Worm (Caenorhabditis elegans) whole organism, L3 larva: ENCODE measurements around the gene cgp-1.

Experiments
- R02D3.7 ChIP-seq: fragments of 150-350 bp; optimal IDR thresholded peaks from 2 replicates; lab custom pipeline; 2014; ENCODE audit warnings: missing biosample characterization, missing genetic modification characterization
- ceh-16 ChIP-seq: sonication (generic microtip); optimal IDR thresholded peaks from 2 replicates; lab custom pipeline; 2017; ENCODE audit warnings: missing biosample characterization, missing genetic modification characterization
- ceh-28 ChIP-seq: fragments of 150-350 bp; optimal IDR thresholded peaks from 2 replicates; lab custom pipeline; 2014; ENCODE audit warnings: missing biosample characterization, missing genetic modification reagents, missing genetic modification characterization
- ceh-82 ChIP-seq: fragments of 150-350 bp; optimal IDR thresholded peaks from 2 replicates; lab custom pipeline; 2014; ENCODE audit warnings: missing biosample characterization, missing genetic modification characterization
- daf-12 ChIP-seq: fragments of 150-350 bp; optimal IDR thresholded peaks from 2 replicates; lab custom pipeline; 2014; ENCODE audit warnings: missing biosample characterization, missing genetic modification reagents, missing genetic modification characterization
- egl-27 ChIP-seq: sonication (generic microtip); optimal IDR thresholded peaks from 4 replicates; lab custom pipeline; 2017; ENCODE audit warnings: missing biosample characterization, missing genetic modification reagents, missing genetic modification characterization
- egl-5 ChIP-seq: fragments of 150-350 bp; optimal IDR thresholded peaks from 2 replicates; lab custom pipeline; 2017; ENCODE audit warnings: missing biosample characterization, missing genetic modification reagents, missing genetic modification characterization, inconsistent platforms
- elt-1 ChIP-seq: fragments of 150-350 bp; optimal IDR thresholded peaks from 2 replicates; lab custom pipeline; 2014; ENCODE audit warnings: missing biosample characterization, missing genetic modification characterization
- elt-3 ChIP-seq, 3 experiments: fragments of 150-350 bp in 1 of 3; sonication (generic microtip) in 2 of 3; optimal IDR thresholded peaks; 2 replicates in 2 of 3; 4 replicates in 1 of 3; lab custom pipeline; 2014 to 2017; ENCODE audit warnings: missing biosample characterization in 3 of 3, missing genetic modification characterization in 3 of 3
- fkh-10 ChIP-seq: sonication (generic microtip); optimal IDR thresholded peaks from 2 replicates; lab custom pipeline; 2017; ENCODE audit warnings: missing biosample characterization, missing genetic modification reagents, missing genetic modification characterization
- fkh-2 ChIP-seq: fragments of 150-350 bp; optimal IDR thresholded peaks from 2 replicates; lab custom pipeline; 2014; ENCODE audit warnings: missing biosample characterization, missing genetic modification reagents, missing genetic modification characterization
- fos-1 ChIP-seq: fragments of 150-350 bp; optimal IDR thresholded peaks from 2 replicates; lab custom pipeline; 2014; ENCODE audit warnings: missing biosample characterization, missing genetic modification characterization
- hmg-11 ChIP-seq: sonication (generic microtip); optimal IDR thresholded peaks from 2 replicates; lab custom pipeline; 2016; ENCODE audit warnings: missing genetic modification characterization, missing compliant biosample characterization
- lin-15B ChIP-seq: fragments of 150-350 bp; optimal IDR thresholded peaks from 2 replicates; lab custom pipeline; 2014; ENCODE audit warnings: missing biosample characterization, missing genetic modification characterization
- lin-39 ChIP-seq: fragments of 150-350 bp; optimal IDR thresholded peaks from 2 replicates; lab custom pipeline; 2018; ENCODE audit warnings: missing biosample characterization, missing genetic modification reagents, missing genetic modification characterization
- lsy-12 ChIP-seq: sonication (generic microtip); optimal IDR thresholded peaks from 2 replicates; lab custom pipeline; 2016; ENCODE audit warnings: mild to moderate bottlenecking, missing genetic modification characterization, missing compliant biosample characterization
- mdl-1 ChIP-seq: fragments of 150-350 bp; optimal IDR thresholded peaks from 2 replicates; lab custom pipeline; 2014; ENCODE audit warnings: missing biosample characterization, missing genetic modification characterization
- nfya-1 ChIP-seq: sonication (generic microtip); optimal IDR thresholded peaks from 2 replicates; lab custom pipeline; 2017; ENCODE audit warnings: missing genetic modification characterization, mild to moderate bottlenecking, missing compliant biosample characterization, antibody characterized with exemption, moderate library complexity; ENCODE audit not compliant: insufficient read depth
- nhr-12 ChIP-seq: fragments of 150-350 bp; optimal IDR thresholded peaks from 2 replicates; lab custom pipeline; 2014; ENCODE audit warnings: missing biosample characterization, missing genetic modification characterization
- nhr-23 ChIP-seq: fragments of 150-350 bp; optimal IDR thresholded peaks from 2 replicates; lab custom pipeline; 2014; ENCODE audit warnings: missing biosample characterization, missing genetic modification reagents, missing genetic modification characterization
- nhr-237 ChIP-seq: fragments of 150-350 bp; optimal IDR thresholded peaks from 2 replicates; lab custom pipeline; 2014; ENCODE audit warnings: missing biosample characterization, missing genetic modification characterization
- nhr-25 ChIP-seq: sonication (generic microtip); optimal IDR thresholded peaks from 2 replicates; lab custom pipeline; 2017; ENCODE audit warnings: missing biosample characterization, missing genetic modification characterization
- nhr-28 ChIP-seq: fragments of 150-350 bp; optimal IDR thresholded peaks from 2 replicates; lab custom pipeline; 2014; ENCODE audit warnings: missing biosample characterization, missing genetic modification characterization
- nhr-43 ChIP-seq: sonication (generic microtip); optimal IDR thresholded peaks from 2 replicates; lab custom pipeline; 2016; ENCODE audit warnings: mild to moderate bottlenecking, missing genetic modification characterization, missing compliant biosample characterization; ENCODE audit not compliant: poor library complexity, severe bottlenecking
- nhr-67 ChIP-seq: fragments of 150-350 bp; optimal IDR thresholded peaks from 2 replicates; lab custom pipeline; 2014; ENCODE audit warnings: missing biosample characterization, missing genetic modification characterization
- nhr-77 ChIP-seq: fragments of 150-350 bp; optimal IDR thresholded peaks from 2 replicates; lab custom pipeline; 2014; ENCODE audit warnings: missing biosample characterization, missing genetic modification characterization
- pqm-1 ChIP-seq: fragments of 150-350 bp; optimal IDR thresholded peaks from 2 replicates; lab custom pipeline; 2017; ENCODE audit warnings: missing biosample characterization, missing genetic modification characterization, inconsistent platforms
- sea-2 ChIP-seq: fragments of 150-350 bp; sonication (generic microtip); optimal IDR thresholded peaks from 4 replicates; lab custom pipeline; 2014; ENCODE audit warnings: missing biosample characterization, missing genetic modification reagents, missing genetic modification characterization
- skn-1 ChIP-seq: fragments of 150-350 bp; optimal IDR thresholded peaks from 2 replicates; lab custom pipeline; 2014; ENCODE audit warnings: missing biosample characterization, missing genetic modification characterization
- snpc-4 ChIP-seq: fragments of 150-350 bp; optimal IDR thresholded peaks from 2 replicates; lab custom pipeline; 2014; ENCODE audit warnings: missing biosample characterization, missing genetic modification characterization
- unc-39 ChIP-seq: sonication (generic microtip); optimal IDR thresholded peaks from 4 replicates; lab custom pipeline; 2017; ENCODE audit warnings: missing biosample characterization, missing genetic modification characterization
- zag-1 ChIP-seq: fragments of 150-350 bp; optimal IDR thresholded peaks from 2 replicates; lab custom pipeline; 2014; ENCODE audit warnings: missing biosample characterization, missing genetic modification characterization
- ztf-4 ChIP-seq: fragments of 150-350 bp; optimal IDR thresholded peaks from 2 replicates; lab custom pipeline; 2014; ENCODE audit warnings: missing biosample characterization, missing genetic modification characterization

Gene cgp-1

DNA sequence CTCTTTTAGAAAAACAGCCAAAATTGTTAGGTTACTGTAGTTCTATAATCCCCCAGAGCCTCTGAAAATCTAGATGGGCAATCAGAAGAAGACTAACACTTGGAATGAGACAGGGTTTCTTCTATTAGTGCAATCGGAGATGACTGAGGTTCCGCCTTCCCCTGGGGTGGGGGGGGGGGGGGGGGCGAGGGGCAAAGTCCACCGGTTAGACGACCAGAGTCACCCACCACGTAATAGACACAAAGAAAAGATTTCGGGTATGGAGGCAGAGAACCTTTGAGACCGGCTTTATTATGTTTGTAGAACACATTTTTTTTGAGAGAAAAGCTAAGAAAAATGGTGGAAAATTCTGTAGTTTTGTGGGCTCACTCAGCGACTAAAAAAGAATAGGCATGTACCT is 29.6 kb upstream of the cgp-1 start:
- TF ChIP-seq lsy-12 (tag; lab: Kevin White, UChicago) (no peak), ceh-82 (no peak), hmg-11 (peak; percentile 31), nhr-43 (no peak)
- TF ChIP-seq, all 47 proteins: peak for 1

ce11 chrV:151310-151709 is 28.7 kb upstream of the cgp-1 start, which contains the start of gene W03F9.4:
TSS of gene W03F9.4 (minus strand) at chrV:151388.
- TF ChIP-seq snpc-4, result no peak
- no peak for TF ChIP-seq ceh-28 (tag; lab: Kevin White, UChicago)
- no peak for TF ChIP-seq elt-1 (tag; lab: Kevin White, UChicago)
- no peak for TF ChIP-seq mdl-1 (tag; lab: Kevin White, UChicago)
- peak; percentile 45 for TF ChIP-seq pqm-1 (tag; lab: Kevin White, UChicago)
- TF ChIP-seq ceh-82, result no peak
- no peak for TF ChIP-seq elt-3 (tag; optimal IDR thresholded peaks at IDR 0.05; lab: Kevin White, UChicago)

- TF ChIP-seq nhr-25 (no peak), lin-39 (tag; lab: Kevin White, UChicago) (no peak), ztf-4 (tag; lab: Kevin White, UChicago) (no peak), egl-27 (tag; lab: Kevin White, UChicago) (no peak), nhr-67 (tag; lab: Kevin White, UChicago) (no peak), nhr-12 (tag; lab: Kevin White, UChicago) (no peak), R02D3.7 (tag; lab: Kevin White, UChicago) (no peak), daf-12 (tag; lab: Kevin White, UChicago) (no peak), ceh-16 (tag; lab: Kevin White, UChicago) (no peak), snpc-4 (no peak), lin-15B (tag; lab: Kevin White, UChicago) (no peak), nhr-237 (no peak), fkh-2 (tag; lab: Kevin White, UChicago) (no peak), unc-39 (no peak)
These were observed 27.5 kb upstream of the cgp-1 start for ce11 chrV:150059-150458.

DNA sequence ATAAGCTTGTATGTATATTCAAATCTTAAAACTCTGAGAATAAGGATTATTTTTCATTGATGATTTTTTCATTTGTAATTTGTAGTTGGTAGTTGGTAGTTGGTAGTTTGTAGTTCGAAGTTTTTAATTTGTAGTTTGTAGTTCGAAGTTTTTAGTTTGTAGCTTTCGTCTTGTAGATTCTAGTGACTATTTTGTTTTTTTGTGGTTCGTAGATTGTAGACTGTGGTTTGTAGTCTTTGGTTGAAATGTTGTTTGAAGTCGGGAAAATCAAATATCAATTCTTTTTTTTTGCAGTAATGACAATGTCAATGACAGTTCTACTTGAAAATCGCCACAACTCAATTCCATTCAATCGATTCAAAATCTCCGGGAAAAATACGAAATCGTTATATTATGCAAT is 23.1 kb upstream of the cgp-1 start:
- TF ChIP-seq elt-3 (tag; optimal IDR thresholded peaks at IDR 0.05; lab: Kevin White, UChicago) (no peak), egl-5 (tag; lab: Kevin White, UChicago) (no peak), ceh-28 (tag; lab: Kevin White, UChicago) (no peak), fkh-10 (GFP tag; lab: Kevin White, UChicago) (no peak), lin-15B (tag; lab: Kevin White, UChicago) (no peak), sea-2 (GFP tag; lab: Kevin White, UChicago) (no peak), egl-27 (tag; lab: Kevin White, UChicago) (no peak), fos-1 (tag; lab: Kevin White, UChicago) (no peak), nhr-43 (no peak), nhr-28 (tag; lab: Kevin White, UChicago) (no peak), ztf-4 (tag; lab: Kevin White, UChicago) (no peak), zag-1 (tag; lab: Kevin White, UChicago) (no peak), mdl-1 (tag; lab: Kevin White, UChicago) (no peak), ceh-82 (no peak), nhr-23 (no peak), skn-1 (tag; lab: Kevin White, UChicago) (no peak), lsy-12 (tag; lab: Kevin White, UChicago) (no peak)

- no peak for TF ChIP-seq nfya-1 (tag; lab: Kevin White, UChicago)
- no peak for TF ChIP-seq nhr-25
- no peak for TF ChIP-seq nhr-77
- no peak for TF ChIP-seq nhr-43
These were observed 22.2 kb upstream of the cgp-1 start, which contains the start of gene srh-82 for ce11 chrV:144794-145193. TSS of gene srh-82 (plus strand) at chrV:145094.

DNA sequence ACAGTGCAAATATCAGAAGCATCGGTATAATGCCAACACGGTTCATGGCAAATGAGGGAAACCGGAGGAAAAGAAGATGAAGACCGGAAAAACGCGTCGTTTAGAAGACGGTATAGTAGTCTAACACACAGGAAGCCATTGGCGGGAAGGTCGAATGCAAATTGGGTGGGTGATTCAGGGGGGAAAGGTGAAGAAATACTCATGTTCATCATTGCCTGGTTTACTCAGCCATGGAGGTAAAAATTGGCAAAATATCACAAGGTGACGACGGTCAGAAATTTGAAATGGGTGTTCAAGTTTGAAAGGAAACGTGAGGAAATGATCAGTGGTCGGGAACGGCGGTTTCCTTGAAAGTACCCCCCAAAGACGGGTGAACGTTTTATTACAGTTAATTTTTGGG is 18.7 kb upstream of the cgp-1 start, which contains the start of gene W03F9.11:
TSS of gene W03F9.11 (minus strand) at position 101 of the 400 bp plus-strand sequence.
- TF ChIP-seq nhr-23, result no peak
- TF ChIP-seq fkh-2 (tag; lab: Kevin White, UChicago), result no peak
- TF ChIP-seq nhr-25, result no peak
- TF ChIP-seq nhr-28 (tag; lab: Kevin White, UChicago), result no peak
- no peak for TF ChIP-seq R02D3.7 (tag; lab: Kevin White, UChicago)
